Fruit fly (Drosophila melanogaster): ENCODE results near the gene cindr.

cindr gene

DNA sequence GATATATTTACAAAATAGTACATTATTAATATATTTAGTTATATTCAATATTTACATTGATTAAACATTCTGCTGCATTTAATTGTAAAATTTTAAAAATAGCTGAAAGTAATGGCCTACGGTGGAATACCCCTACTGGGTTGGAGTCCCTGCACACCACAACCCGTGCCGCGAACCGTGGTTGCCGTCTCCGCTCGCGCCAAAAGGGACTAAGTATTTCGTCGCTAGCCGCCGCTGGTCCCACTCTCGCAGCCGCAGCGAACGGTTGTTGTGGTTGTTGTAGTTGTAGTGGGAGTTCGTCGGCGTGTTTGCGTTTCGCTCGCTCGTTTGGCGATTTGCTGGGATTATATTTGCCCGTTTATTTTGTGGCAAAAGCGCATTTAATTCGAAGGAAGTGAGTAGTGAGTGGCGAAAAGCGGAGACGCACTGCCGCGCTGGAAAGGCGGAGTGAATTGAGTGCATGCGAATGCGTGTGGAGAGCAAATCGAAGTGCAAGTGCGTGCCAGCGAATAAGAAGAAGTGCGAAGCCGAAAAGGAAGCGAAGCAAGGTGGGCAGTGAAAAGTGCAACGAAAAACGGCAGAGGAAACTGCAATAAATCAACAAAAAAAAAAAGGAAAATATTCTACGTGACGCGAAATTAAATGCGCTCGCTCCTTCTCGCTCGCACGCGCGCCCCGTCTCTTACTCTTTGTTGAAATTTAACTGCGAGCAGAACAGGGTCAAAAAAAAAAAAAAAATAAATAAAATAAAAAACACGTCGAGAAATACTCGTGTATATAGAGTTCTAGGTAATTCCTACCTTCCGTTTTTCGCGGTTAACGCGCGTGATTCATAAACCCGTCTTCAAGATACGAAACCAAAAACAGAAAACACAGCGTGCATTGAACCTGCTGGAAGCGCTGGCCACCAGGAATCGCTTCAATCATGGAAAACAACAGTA is at the start of gene cindr:
cindr (plus strand) TSS at position 272 of the 941 bp plus-strand sequence.
- TF ChIP-seq CG10669 (GFP tag; optimal IDR thresholded peaks at IDR 0.05) (no peak), dsx (GFP tag; optimal IDR thresholded peaks at IDR 0.05; ENCODE audit: poor library complexity, severe bottlenecking) (peak; percentile 41), CG11294 (GFP tag; IDR thresholded peaks at IDR 0.05) (no peak), CG6808 (GFP tag; optimal IDR thresholded peaks at IDR 0.05) (peak; percentile 68), salr (GFP tag; optimal IDR thresholded peaks at IDR 0.05) (peak in 1 of 2 experiments; percentile 38), Hr4 (GFP tag; optimal IDR thresholded peaks at IDR 0.05) (peak; percentile 13), CG34406 (GFP tag; optimal IDR thresholded peaks at IDR 0.05) (no peak), Blimp-1 (GFP tag; optimal IDR thresholded peaks at IDR 0.05) (peak; percentile 2), Gug (GFP tag; IDR thresholded peaks at IDR 0.05) (0 out of 2 replicates have a peak, but pooled peaks have one; percentile 37), Lpt (GFP tag; optimal IDR thresholded peaks at IDR 0.05) (no peak), CG10631 (GFP tag; optimal IDR thresholded peaks at IDR 0.05) (peak; percentile 36), CG6854 (GFP tag; optimal IDR thresholded peaks at IDR 0.05) (peak; percentile 78), CG8119 (GFP tag; IDR thresholded peaks at IDR 0.05) (peak; percentile 64; the same call in 2 of the 3 replicates), Hr38 (GFP tag; optimal IDR thresholded peaks at IDR 0.05) (no peak), CG6792 (GFP tag; optimal IDR thresholded peaks at IDR 0.05) (no peak), Eip78C (GFP tag) (peak; percentile 76), CG6276 (GFP tag; optimal IDR thresholded peaks at IDR 0.05) (peak; percentile 26), topi (GFP tag; optimal IDR thresholded peaks at IDR 0.05) (no peak), svp (GFP tag) (peak; percentile 87), Eip75B (GFP tag; optimal IDR thresholded peaks at IDR 0.05) (peak; percentile 54), CG32006 (GFP tag; optimal IDR thresholded peaks at IDR 0.05) (no peak), spab (GFP tag; optimal IDR thresholded peaks at IDR 0.05) (no peak), vri (GFP tag; optimal IDR thresholded peaks at IDR 0.05) (peak; percentile 0), CG31627 (GFP tag; optimal IDR thresholded peaks at IDR 0.05) (peak; percentile 10), Ets21C (GFP tag; optimal IDR thresholded peaks at IDR 0.05) (no peak), CG3919 (GFP tag; optimal IDR thresholded peaks at IDR 0.05) (peak; percentile 16), pdm3 (GFP tag; optimal IDR thresholded peaks at IDR 0.05) (peak; percentile 13), achi (GFP tag; optimal IDR thresholded peaks at IDR 0.05) (peak; percentile 28), eg (GFP tag; IDR thresholded peaks at IDR 0.05) (no peak), CG7368 (GFP tag; optimal IDR thresholded peaks at IDR 0.05) (peak; percentile 5), Sox14 (GFP tag; optimal IDR thresholded peaks at IDR 0.05) (peak; percentile 44), Met (GFP tag; optimal IDR thresholded peaks at IDR 0.05) (no peak), CG4318 (GFP tag; optimal IDR thresholded peaks at IDR 0.05) (no peak), CG15336 (GFP tag; IDR thresholded peaks at IDR 0.05) (no peak), esn (GFP tag; optimal IDR thresholded peaks at IDR 0.05) (peak; percentile 31), ss (GFP tag; optimal IDR thresholded peaks at IDR 0.05) (peak; percentile 63 to 80), Hr39 (GFP tag; optimal IDR thresholded peaks at IDR 0.05) (peak; percentile 38), CG3032 (tag; optimal IDR thresholded peaks at IDR 0.05) (peak; percentile 22), net (GFP tag; optimal IDR thresholded peaks at IDR 0.05) (peak; percentile 7), CG16779 (tag; optimal IDR thresholded peaks at IDR 0.05) (peak; percentile 60), acj6 (GFP tag; optimal IDR thresholded peaks at IDR 0.05) (no peak), CG6163 (GFP tag; IDR thresholded peaks at IDR 0.05) (peak; percentile 65), OdsH (GFP tag; optimal IDR thresholded peaks at IDR 0.05) (peak; percentile 26), Eip93F (GFP tag; optimal IDR thresholded peaks at IDR 0.05) (peak; percentile 39), fkh (GFP tag; optimal IDR thresholded peaks at IDR 0.05) (peak; percentile 73), CG8319 (GFP tag; optimal IDR thresholded peaks at IDR 0.05) (no peak), dac (GFP tag; optimal IDR thresholded peaks at IDR 0.05) (no peak), CG1621 (tag; optimal IDR thresholded peaks at IDR 0.05) (peak; percentile 48), cyc (GFP tag; optimal IDR thresholded peaks at IDR 0.05) (peak; percentile 23), CG9139 (GFP tag; optimal IDR thresholded peaks at IDR 0.05) (peak; percentile 58)
